Worm (Caenorhabditis elegans) whole organism, young adult: Measurements from ENCODE around the gene lgc-31.

Experiments
- F22D6.2 ChIP-seq: sonication (generic microtip); optimal IDR thresholded peaks from 2 replicates; lab custom pipeline; 2016; ENCODE audit warnings: mild to moderate bottlenecking, missing genetic modification characterization, missing compliant biosample characterization
- F23B12.7 ChIP-seq: sonication (generic microtip); optimal IDR thresholded peaks from 2 replicates; lab custom pipeline; 2017; ENCODE audit warnings: missing genetic modification characterization, mild to moderate bottlenecking, missing compliant biosample characterization, antibody characterized with exemption, moderate library complexity; ENCODE audit not compliant: insufficient read depth
- F33H1.4 ChIP-seq: fragments of 200-800 bp; sonication (Bioruptor generic); IDR thresholded peaks from 2 replicates; pipeline ENCODE4 v1.3.6; 2022; ENCODE audit warnings: missing genetic modification reagents, missing genetic modification characterization, missing compliant biosample characterization
- F52B5.7 ChIP-seq: sonication (generic microtip); optimal IDR thresholded peaks from 2 replicates; lab custom pipeline; 2016; ENCODE audit warnings: mild to moderate bottlenecking, missing genetic modification characterization, missing compliant biosample characterization
- F57A8.1 ChIP-seq: fragments of 200-800 bp; sonication (Bioruptor generic); optimal IDR thresholded peaks from 2 replicates; lab custom pipeline; 2018; ENCODE audit warnings: mild to moderate bottlenecking, missing genetic modification characterization, moderate library complexity, missing compliant biosample characterization
- F57C9.4 ChIP-seq: sonication (generic microtip); optimal IDR thresholded peaks from 2 replicates; lab custom pipeline; 2017; ENCODE audit warnings: mild to moderate bottlenecking, missing genetic modification characterization, missing compliant biosample characterization
- Y53G8AR.9 ChIP-seq: fragments of 200-800 bp; sonication (Bioruptor generic); conservative IDR thresholded peaks from 2 replicates; pipeline ENCODE4 v1.3.6; 2022; ENCODE audit warnings: missing genetic modification reagents, missing genetic modification characterization, missing compliant biosample characterization
- Y67H2A.10 ChIP-seq: fragments of 200-800 bp; sonication (Bioruptor generic); conservative IDR thresholded peaks from 2 replicates; pipeline ENCODE4 v1.3.6; 2022; ENCODE audit warnings: missing genetic modification reagents, missing genetic modification characterization, missing compliant biosample characterization
- Y95B8A.8 ChIP-seq: fragments of 200-800 bp; sonication (Bioruptor generic); IDR thresholded peaks from 2 replicates; pipeline ENCODE4 v1.3.6; 2022; ENCODE audit warnings: missing genetic modification reagents, missing genetic modification characterization, missing compliant biosample characterization
- athp-1 ChIP-seq: sonication (generic microtip); optimal IDR thresholded peaks from 2 replicates; lab custom pipeline; 2017; ENCODE audit warnings: mild to moderate bottlenecking, missing genetic modification characterization, missing compliant biosample characterization
- attf-3 ChIP-seq: fragments of 200-800 bp; sonication (Bioruptor generic); conservative IDR thresholded peaks from 2 replicates; pipeline ENCODE4 v1.3.6; 2022; ENCODE audit warnings: missing genetic modification reagents, missing genetic modification characterization, missing compliant biosample characterization
- attf-5 ChIP-seq: fragments of 200-800 bp; sonication (Bioruptor generic); optimal IDR thresholded peaks from 2 replicates; lab custom pipeline; 2018; ENCODE audit warnings: mild to moderate bottlenecking, missing genetic modification characterization, missing compliant biosample characterization
- cebp-1 ChIP-seq, 2 experiments: fragments of 200-800 bp in 1 of 2; sonication (Bioruptor generic) in 1 of 2; sonication (generic microtip) in 1 of 2; IDR thresholded peaks in 1 of 2; optimal IDR thresholded peaks in 1 of 2; 2 replicates each; pipeline versions ENCODE4 v1.3.6 to Lab custom; 2017 to 2022; ENCODE audit warnings: missing compliant biosample characterization in 2 of 2, missing genetic modification characterization in 2 of 2, mild to moderate bottlenecking in 1 of 2, missing genetic modification reagents in 1 of 2, moderate library complexity in 1 of 2
- ceh-40 ChIP-seq: fragments of 200-800 bp; sonication (Bioruptor generic); IDR thresholded peaks from 2 replicates; pipeline ENCODE4 v1.3.6; 2022; ENCODE audit warnings: missing genetic modification characterization, missing compliant biosample characterization
- ceh-79 ChIP-seq: sonication (generic microtip); optimal IDR thresholded peaks from 2 replicates; lab custom pipeline; 2017; ENCODE audit warnings: mild to moderate bottlenecking, missing genetic modification characterization, missing compliant biosample characterization
- chd-7 ChIP-seq: sonication (generic microtip); optimal IDR thresholded peaks from 2 replicates; lab custom pipeline; 2016; ENCODE audit warnings: mild to moderate bottlenecking, missing genetic modification characterization, moderate library complexity, missing compliant biosample characterization
- dpl-1 ChIP-seq: fragments of 150-350 bp; optimal IDR thresholded peaks from 2 replicates; lab custom pipeline; 2014; ENCODE audit warnings: missing biosample characterization, missing genetic modification reagents, missing genetic modification characterization
- efl-1 ChIP-seq: fragments of 150-350 bp; optimal IDR thresholded peaks from 2 replicates; lab custom pipeline; 2014; ENCODE audit warnings: missing biosample characterization, missing genetic modification reagents, missing genetic modification characterization
- egrh-3 ChIP-seq: fragments of 200-800 bp; sonication (Bioruptor generic); IDR thresholded peaks from 2 replicates; pipeline ENCODE4 v1.3.6; 2022; ENCODE audit warnings: missing genetic modification reagents, missing genetic modification characterization, missing compliant biosample characterization
- fkh-3 ChIP-seq: sonication (generic microtip); optimal IDR thresholded peaks from 2 replicates; lab custom pipeline; 2016; ENCODE audit warnings: mild to moderate bottlenecking, missing genetic modification characterization, missing compliant biosample characterization
- him-1 ChIP-seq: sonication (generic microtip); optimal IDR thresholded peaks from 2 replicates; lab custom pipeline; 2016; ENCODE audit warnings: missing genotype, missing genetic modification reagents, missing genetic modification characterization, missing compliant biosample characterization
- hlh-12 ChIP-seq: sonication (generic microtip); optimal IDR thresholded peaks from 2 replicates; lab custom pipeline; 2016; ENCODE audit warnings: missing genetic modification characterization, missing compliant biosample characterization
- hrde-1 ChIP-seq: sonication (generic microtip); optimal IDR thresholded peaks from 2 replicates; lab custom pipeline; 2016; ENCODE audit warnings: missing genetic modification characterization, mild to moderate bottlenecking, missing compliant biosample characterization, moderate library complexity, missing genotype, missing genetic modification reagents, borderline replicate concordance
- lag-1 ChIP-seq: fragments of 200-800 bp; sonication (Bioruptor generic); IDR thresholded peaks from 2 replicates; pipeline ENCODE4 v1.3.6; 2022; ENCODE audit warnings: missing genetic modification reagents, missing genetic modification characterization, missing compliant biosample characterization
- let-526 ChIP-seq: fragments of 200-800 bp; sonication (Bioruptor generic); IDR thresholded peaks from 2 replicates; pipeline ENCODE4 v1.3.6; 2022; ENCODE audit warnings: missing genetic modification reagents, missing genetic modification characterization, missing compliant biosample characterization
- lin-26 ChIP-seq: fragments of 200-800 bp; sonication (Bioruptor generic); IDR thresholded peaks from 2 replicates; pipeline ENCODE4 v1.3.6; 2022; ENCODE audit warnings: missing genetic modification reagents, missing genetic modification characterization, missing compliant biosample characterization
- lin-35 ChIP-seq, 3 experiments: fragments of 150-350 bp in 2 of 3; sonication (generic microtip) in 1 of 3; optimal IDR thresholded peaks; 2 replicates each; lab custom pipeline; 2014 to 2018; ENCODE audit warnings: missing biosample characterization in 3 of 3, missing genetic modification characterization in 3 of 3, missing genetic modification reagents in 3 of 3
- lsl-1 ChIP-seq: fragments of 200-800 bp; sonication (Bioruptor generic); optimal IDR thresholded peaks from 2 replicates; lab custom pipeline; 2018; ENCODE audit warnings: mild to moderate bottlenecking, missing genetic modification characterization, moderate library complexity, missing compliant biosample characterization
- mcd-1 ChIP-seq: fragments of 200-800 bp; sonication (Bioruptor generic); IDR thresholded peaks from 2 replicates; pipeline ENCODE4 v1.3.6; 2022; ENCODE audit warnings: missing genetic modification reagents, missing genetic modification characterization, missing compliant biosample characterization
- mel-28 ChIP-seq: sonication (generic microtip); optimal IDR thresholded peaks from 2 replicates; lab custom pipeline; 2016; ENCODE audit warnings: borderline replicate concordance, mild to moderate bottlenecking, missing genetic modification characterization, missing compliant biosample characterization
- mes-4 ChIP-seq: sonication (generic microtip); optimal IDR thresholded peaks from 2 replicates; lab custom pipeline; 2016; ENCODE audit warnings: missing genotype, missing genetic modification characterization, missing compliant biosample characterization
- mxl-1 ChIP-seq: sonication (generic microtip); optimal IDR thresholded peaks from 2 replicates; lab custom pipeline; 2016; ENCODE audit warnings: missing genetic modification characterization, missing compliant biosample characterization
- nfya-1 ChIP-seq: sonication (generic microtip); optimal IDR thresholded peaks from 2 replicates; lab custom pipeline; 2017; ENCODE audit warnings: antibody characterized with exemption, missing compliant biosample characterization, missing genetic modification characterization, borderline replicate concordance; ENCODE audit not compliant: insufficient read depth
- nfya-2 ChIP-seq: fragments of 200-800 bp; sonication (Bioruptor generic); IDR thresholded peaks from 2 replicates; pipeline ENCODE4 v1.3.6; 2022; ENCODE audit warnings: missing genetic modification reagents, missing genetic modification characterization, missing compliant biosample characterization
- nhr-179 ChIP-seq: sonication (generic microtip); optimal IDR thresholded peaks from 2 replicates; lab custom pipeline; 2016; ENCODE audit warnings: mild to moderate bottlenecking, missing genetic modification characterization, missing compliant biosample characterization
- rcor-1 ChIP-seq: fragments of 200-800 bp; sonication (Bioruptor generic); IDR thresholded peaks from 2 replicates; pipeline ENCODE4 v1.3.6; 2022; ENCODE audit warnings: missing genetic modification reagents, missing genetic modification characterization, missing compliant biosample characterization
- rpc-1 ChIP-seq, 2 experiments: fragments of 150-350 bp in 1 of 2; sonication (generic microtip) in 1 of 2; optimal IDR thresholded peaks; 2 replicates each; lab custom pipeline; 2014 to 2018; ENCODE audit warnings: missing biosample characterization in 1 of 2, missing genetic modification characterization in 1 of 2, missing genetic modification reagents in 1 of 2, missing genotype in 1 of 2
- sdz-38 ChIP-seq: sonication (generic microtip); optimal IDR thresholded peaks from 2 replicates; lab custom pipeline; 2016; ENCODE audit warnings: missing genotype, missing genetic modification characterization, missing compliant biosample characterization
- snpc-4 ChIP-seq, 5 experiments: fragments of 150-350 bp in 1 of 5; sonication (generic microtip) in 4 of 5; optimal IDR thresholded peaks; 2 replicates each; lab custom pipeline; 2014 to 2018; ENCODE audit warnings: missing genetic modification characterization in 5 of 5, missing biosample characterization in 3 of 5, antibody characterized with exemption in 2 of 5, mild to moderate bottlenecking in 2 of 5, missing compliant biosample characterization in 2 of 5, missing genotype in 2 of 5, moderate library complexity in 2 of 5, missing genetic modification reagents in 1 of 5
- tbp1 ChIP-seq: fragments of 200-800 bp; sonication (Bioruptor generic); optimal IDR thresholded peaks from 2 replicates; lab custom pipeline; 2018; ENCODE audit warnings: mild to moderate bottlenecking, missing genetic modification characterization, missing compliant biosample characterization
- zim-3 ChIP-seq: sonication (generic microtip); optimal IDR thresholded peaks from 2 replicates; lab custom pipeline; 2017; ENCODE audit warnings: mild to moderate bottlenecking, missing genetic modification characterization, moderate library complexity, missing compliant biosample characterization

The lgc-31 gene

ce11 chrV:15521920-15522319, at the start of gene lgc-31:
Gene lgc-31 (minus strand): TSS chrV:15522020.
- TF ChIP-seq efl-1 (GFP tag; lab: Kevin White, UChicago), result no peak
- no peak for TF ChIP-seq mes-4 (tag; lab: Kevin White, UChicago)
- TF ChIP-seq mcd-1, result no peak
- TF ChIP-seq ceh-79 (tag; lab: Kevin White, UChicago), result no peak
- no peak for TF ChIP-seq fkh-3 (tag; lab: Kevin White, UChicago)
- no peak for TF ChIP-seq athp-1 (tag; lab: Kevin White, UChicago)
- TF ChIP-seq, all 124 proteins: peak for 0

DNA sequence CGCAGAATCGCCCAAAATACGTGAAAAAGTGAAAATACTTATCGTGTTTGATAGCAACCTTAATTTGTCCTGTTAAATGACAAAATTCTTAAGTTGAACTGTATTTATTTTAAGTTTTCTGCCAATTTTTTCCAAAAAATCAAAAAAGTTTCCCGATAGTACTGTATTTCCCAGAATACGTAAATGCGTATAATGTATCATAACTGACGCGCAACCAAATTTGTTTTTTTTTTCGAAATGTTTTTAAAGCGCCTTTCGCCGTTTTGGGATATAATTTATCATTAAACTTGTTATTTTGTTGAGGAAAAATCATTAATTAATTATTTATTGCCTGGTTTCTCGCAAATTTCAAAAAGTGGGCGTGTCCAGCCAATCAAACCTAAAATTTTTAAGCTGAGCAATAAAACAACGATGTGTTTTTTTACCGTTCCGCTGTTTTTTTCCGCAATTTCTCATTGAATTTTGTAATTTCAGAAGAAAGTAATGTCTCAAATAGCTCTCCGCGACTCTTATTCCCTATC, 49.2 kb upstream of the lgc-31 start, which contains the start of gene fbxa-95:
Gene fbxa-95, plus strand, starts transcription at position 471 of the 521 bp plus-strand sequence.
- no peak for TF ChIP-seq hrde-1 (tag; lab: Kevin White, UChicago)
- TF ChIP-seq nhr-179 (tag; lab: Kevin White, UChicago), result no peak
- TF ChIP-seq ceh-40, result no peak
- no peak for TF ChIP-seq lin-26 (GFP tag; lab: Robert Waterston, UW)
- no peak for TF ChIP-seq lin-35 (GFP tag; optimal IDR thresholded peaks at IDR 0.05; lab: Kevin White, UChicago)
- TF ChIP-seq Y95B8A.8, result no peak
- TF ChIP-seq athp-1 (tag; lab: Kevin White, UChicago), result peak; percentile 64
- no peak for TF ChIP-seq rcor-1
- no peak for TF ChIP-seq egrh-3 (GFP tag; lab: Robert Waterston, UW)
- TF ChIP-seq lsl-1 (GFP tag; lab: Kevin White, UChicago), result peak; percentile 62
- peak; percentile 31 for TF ChIP-seq him-1 (tag; lab: Kevin White, UChicago)
- TF ChIP-seq let-526 (GFP tag; lab: Robert Waterston, UW), result no peak
- no peak for TF ChIP-seq rpc-1 (optimal IDR thresholded peaks at IDR 0.05; lab: Kevin White, UChicago)
- no peak for TF ChIP-seq rpc-1 (tag; optimal IDR thresholded peaks at IDR 0.05; lab: Kevin White, UChicago)
- TF ChIP-seq Y53G8AR.9 (GFP tag; lab: Robert Waterston, UW), result no peak

DNA sequence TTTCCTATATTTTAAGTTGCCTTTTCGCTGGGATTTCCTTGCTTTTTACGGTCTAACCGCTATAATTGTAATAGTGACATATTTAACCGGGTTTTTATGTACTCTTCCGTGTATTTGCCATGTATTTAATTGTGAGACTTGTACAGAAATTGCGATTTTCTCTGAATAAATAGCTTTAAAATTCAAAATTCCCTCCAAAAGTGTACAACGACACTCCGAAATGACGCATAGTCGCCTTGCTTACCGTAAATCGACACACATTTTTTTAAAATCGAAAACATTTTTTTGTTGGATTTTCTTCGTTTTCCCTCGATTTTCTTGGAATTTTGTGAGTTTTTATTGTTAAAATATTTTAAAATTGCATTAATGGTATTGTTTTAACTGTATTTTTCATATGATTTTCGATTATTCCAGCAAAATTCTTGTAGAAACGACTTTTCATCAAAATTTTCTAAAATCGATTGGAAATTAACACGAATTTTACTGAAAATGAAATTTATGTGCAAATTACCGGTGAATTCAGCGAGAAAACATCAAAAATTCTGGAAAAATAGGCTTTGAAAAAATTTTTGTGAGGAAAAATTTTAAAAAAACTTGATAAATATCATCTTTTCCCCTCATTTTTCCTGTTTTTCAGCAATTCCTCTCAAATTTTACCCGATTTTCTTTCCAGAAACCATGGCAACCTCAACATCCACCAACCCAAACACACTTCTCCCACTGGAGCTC, 48.0 kb upstream of the lgc-31 start, which contains the start of gene lsm-5:
Gene lsm-5, plus strand, starts transcription at position 679 of the 729 bp plus-strand sequence.
- TF ChIP-seq dpl-1 (GFP tag; lab: Kevin White, UChicago), result peak; percentile 57
- no peak for TF ChIP-seq lag-1
- no peak for TF ChIP-seq snpc-4 (GFP tag; optimal IDR thresholded peaks at IDR 0.05; lab: Kevin White, UChicago)
- peak in 1 of 4 experiments; percentile 25 for TF ChIP-seq snpc-4 (tag; optimal IDR thresholded peaks at IDR 0.05; lab: Kevin White, UChicago)
- TF ChIP-seq cebp-1 (GFP tag; IDR thresholded peaks at IDR 0.05; lab: Robert Waterston, UW), result no peak
- TF ChIP-seq cebp-1 (tag; optimal IDR thresholded peaks at IDR 0.05; lab: Kevin White, UChicago), result peak; percentile 45
- no peak for TF ChIP-seq zim-3
- no peak for TF ChIP-seq mxl-1
- TF ChIP-seq F52B5.7 (tag; lab: Kevin White, UChicago), result no peak
- no peak for TF ChIP-seq nfya-1 (tag; lab: Kevin White, UChicago)
- no peak for TF ChIP-seq let-526 (GFP tag; lab: Robert Waterston, UW)
- no peak for TF ChIP-seq mcd-1
- no peak for TF ChIP-seq attf-5 (GFP tag; lab: Kevin White, UChicago)
- no peak for TF ChIP-seq sdz-38 (tag; lab: Kevin White, UChicago)
- TF ChIP-seq F33H1.4 (GFP tag; lab: Robert Waterston, UW), result no peak
- peak; percentile 93 for TF ChIP-seq attf-3 (GFP tag; lab: Robert Waterston, UW)
- no peak for TF ChIP-seq mel-28 (tag; lab: Kevin White, UChicago)
- TF ChIP-seq nfya-2, result no peak
- TF ChIP-seq hlh-12 (tag; lab: Kevin White, UChicago), result no peak
- no peak for TF ChIP-seq F22D6.2
- no peak for TF ChIP-seq tbp1 (GFP tag; lab: Kevin White, UChicago)
- peak; percentile 49 for TF ChIP-seq F23B12.7
- peak; percentile 34 for TF ChIP-seq him-1 (tag; lab: Kevin White, UChicago)
- no peak for TF ChIP-seq egrh-3 (GFP tag; lab: Robert Waterston, UW)
- TF ChIP-seq Y67H2A.10, result no peak
- TF ChIP-seq lin-35 (GFP tag; optimal IDR thresholded peaks at IDR 0.05; lab: Kevin White, UChicago), result peak in 1 of 3 experiments; percentile 83
- TF ChIP-seq chd-7 (tag; lab: Kevin White, UChicago), result no peak
- no peak for TF ChIP-seq F57A8.1 (GFP tag; lab: Kevin White, UChicago)
- TF ChIP-seq F57C9.4 (tag; lab: Kevin White, UChicago), result no peak
